Fruit fly (Drosophila melanogaster) whole organism, wandering third instar larva: ENCODE data around the gene CG12112.

Experiments used
- Hr78 ChIP-seq: fragments of >200 bp; optimal IDR thresholded peaks from 2 replicates; lab custom pipeline; 2017; ENCODE audit warnings: missing biosample characterization, missing genetic modification characterization
- br ChIP-seq: fragments of 200-800 bp; sonication (Bioruptor generic); optimal IDR thresholded peaks from 2 replicates; lab custom pipeline; 2016; ENCODE audit warnings: missing biosample characterization, missing genetic modification characterization
- brk ChIP-seq: fragments of 200-800 bp; sonication (Bioruptor generic); optimal IDR thresholded peaks from 2 replicates; lab custom pipeline; 2016; ENCODE audit warnings: missing biosample characterization, mild to moderate bottlenecking, missing genetic modification characterization
- sage ChIP-seq: fragments of 200-800 bp; sonication (Bioruptor generic); optimal IDR thresholded peaks from 2 replicates; lab custom pipeline; 2016; ENCODE audit warnings: missing biosample characterization, mild to moderate bottlenecking, missing genetic modification characterization

dm6 chrX:8570848-8571247 lies 10.9 kb upstream of the CG12112 start, which contains the start of gene CG12111:
- TF ChIP-seq sage (GFP tag; lab: Kevin White, UChicago), result no peak
- TF ChIP-seq brk, result no peak
- TF ChIP-seq Hr78 (GFP tag; lab: Kevin White, UChicago), result no peak
- no peak for TF ChIP-seq br (GFP tag; lab: Kevin White, UChicago)
